Worm (Caenorhabditis elegans) whole organism, L2 larva: ENCODE results near the gene F09E5.11.

Source experiments
- R02D3.7 ChIP-seq: fragments of 150-350 bp; optimal IDR thresholded peaks from 2 replicates; lab custom pipeline; 2014; ENCODE audit warnings: missing biosample characterization, missing genetic modification characterization
- Y55F3AM.14 ChIP-seq: fragments of 200-800 bp; sonication (Bioruptor generic); optimal IDR thresholded peaks from 2 replicates; lab custom pipeline; 2018; ENCODE audit warnings: mild to moderate bottlenecking, missing genetic modification characterization, missing compliant biosample characterization
- alr-1 ChIP-seq: fragments of 150-350 bp; optimal IDR thresholded peaks from 2 replicates; lab custom pipeline; 2014; ENCODE audit warnings: missing biosample characterization, missing genetic modification characterization
- aly-2 ChIP-seq: fragments of 150-350 bp; optimal IDR thresholded peaks from 2 replicates; lab custom pipeline; 2014; ENCODE audit warnings: missing biosample characterization, missing genetic modification characterization
- ama-1 ChIP-seq: fragments of 150-350 bp; optimal IDR thresholded peaks from 2 replicates; lab custom pipeline; 2018; ENCODE audit warnings: inconsistent platforms
- blmp-1 ChIP-seq: sonication (generic microtip); optimal IDR thresholded peaks from 2 replicates; lab custom pipeline; 2017; ENCODE audit warnings: missing genetic modification characterization, mild to moderate bottlenecking, missing compliant biosample characterization, antibody characterized with exemption, moderate library complexity; ENCODE audit not compliant: insufficient read depth
- ceh-16 ChIP-seq: fragments of 150-350 bp; optimal IDR thresholded peaks from 2 replicates; lab custom pipeline; 2014; ENCODE audit warnings: missing biosample characterization, missing genetic modification characterization
- crh-2 ChIP-seq: sonication (generic microtip); optimal IDR thresholded peaks from 2 replicates; lab custom pipeline; 2017; ENCODE audit warnings: missing biosample characterization, missing genetic modification characterization
- egl-27 ChIP-seq: sonication (generic microtip); optimal IDR thresholded peaks from 3 replicates; lab custom pipeline; 2017; ENCODE audit warnings: missing biosample characterization, missing genetic modification reagents, missing genetic modification characterization
- elt-3 ChIP-seq: sonication (generic microtip); optimal IDR thresholded peaks from 2 replicates; lab custom pipeline; 2017; ENCODE audit warnings: missing biosample characterization, missing genetic modification characterization
- lin-11 ChIP-seq: fragments of 150-350 bp; sonication (generic microtip); optimal IDR thresholded peaks from 2 replicates; lab custom pipeline; 2014; ENCODE audit warnings: missing biosample characterization, missing genetic modification characterization, inconsistent platforms, mixed read lengths
- lin-13 ChIP-seq: fragments of 150-350 bp; optimal IDR thresholded peaks from 2 replicates; lab custom pipeline; 2014; ENCODE audit warnings: missing biosample characterization, missing genetic modification reagents, missing genetic modification characterization
- lsy-2 ChIP-seq, 2 experiments: fragments of 150-350 bp in 1 of 2; sonication (generic microtip) in 1 of 2; optimal IDR thresholded peaks; 2 replicates each; lab custom pipeline; 2014 to 2017; ENCODE audit warnings: missing biosample characterization in 2 of 2, missing genetic modification characterization in 2 of 2
- mbf-1 ChIP-seq: sonication (generic microtip); optimal IDR thresholded peaks from 2 replicates; lab custom pipeline; 2017; ENCODE audit warnings: missing biosample characterization, missing genetic modification characterization
- mdl-1 ChIP-seq, 2 experiments: fragments of 150-350 bp in 1 of 2; sonication (generic microtip) in 1 of 2; optimal IDR thresholded peaks; 2 replicates each; lab custom pipeline; 2017; ENCODE audit warnings: missing biosample characterization in 2 of 2, missing genetic modification characterization in 2 of 2
- nhr-11 ChIP-seq: fragments of 150-350 bp; optimal IDR thresholded peaks from 2 replicates; lab custom pipeline; 2014; ENCODE audit warnings: missing biosample characterization, missing genetic modification characterization
- nhr-12 ChIP-seq: fragments of 150-350 bp; optimal IDR thresholded peaks from 2 replicates; lab custom pipeline; 2014; ENCODE audit warnings: missing biosample characterization, missing genetic modification characterization
- nhr-129 ChIP-seq: fragments of 150-350 bp; optimal IDR thresholded peaks from 2 replicates; lab custom pipeline; 2014; ENCODE audit warnings: missing biosample characterization, missing genetic modification characterization
- nhr-21 ChIP-seq: fragments of 150-350 bp; optimal IDR thresholded peaks from 2 replicates; lab custom pipeline; 2014; ENCODE audit warnings: missing biosample characterization, missing genetic modification characterization
- nhr-237 ChIP-seq: fragments of 150-350 bp; optimal IDR thresholded peaks from 2 replicates; lab custom pipeline; 2014; ENCODE audit warnings: missing biosample characterization, missing genetic modification characterization
- nhr-6 ChIP-seq: fragments of 150-350 bp; optimal IDR thresholded peaks from 2 replicates; lab custom pipeline; 2014; ENCODE audit warnings: missing biosample characterization, missing genetic modification characterization
- nhr-77 ChIP-seq: fragments of 150-350 bp; optimal IDR thresholded peaks from 2 replicates; lab custom pipeline; 2014; ENCODE audit warnings: missing biosample characterization, missing genetic modification characterization
- peb-1 ChIP-seq: fragments of 150-350 bp; optimal IDR thresholded peaks from 2 replicates; lab custom pipeline; 2014; ENCODE audit warnings: missing biosample characterization, missing genetic modification characterization
- sma-3 ChIP-seq: sonication (generic microtip); optimal IDR thresholded peaks from 2 replicates; lab custom pipeline; 2016; ENCODE audit warnings: missing genetic modification reagents, missing genetic modification characterization, missing compliant biosample characterization
- sma-9 ChIP-seq, 2 experiments: fragments of 150-350 bp in 1 of 2; sonication (generic microtip) in 1 of 2; optimal IDR thresholded peaks; 2 replicates each; lab custom pipeline; 2014 to 2016; ENCODE audit warnings: missing genetic modification characterization in 2 of 2, mild to moderate bottlenecking in 1 of 2, missing biosample characterization in 1 of 2, missing compliant biosample characterization in 1 of 2, missing genetic modification reagents in 1 of 2, moderate library complexity in 1 of 2
- unc-39 ChIP-seq: fragments of 150-350 bp; optimal IDR thresholded peaks from 2 replicates; lab custom pipeline; 2014; ENCODE audit warnings: missing biosample characterization, missing genetic modification characterization
- unc-55 ChIP-seq: fragments of 150-350 bp; sonication (generic microtip); optimal IDR thresholded peaks from 3 replicates; lab custom pipeline; 2014; ENCODE audit warnings: missing biosample characterization, missing genetic modification reagents, missing genetic modification characterization
- zag-1 ChIP-seq: fragments of 150-350 bp; optimal IDR thresholded peaks from 2 replicates; lab custom pipeline; 2014; ENCODE audit warnings: missing biosample characterization, missing genetic modification characterization
- ztf-1 ChIP-seq: fragments of 200-800 bp; sonication (Bioruptor generic); conservative IDR thresholded peaks from 2 replicates; pipeline ENCODE4 v1.3.6; 2022; ENCODE audit warnings: missing genetic modification characterization, missing compliant biosample characterization
- ztf-11 ChIP-seq: sonication (generic microtip); optimal IDR thresholded peaks from 2 replicates; lab custom pipeline; 2017; ENCODE audit warnings: missing biosample characterization, missing genetic modification characterization
- ztf-4 ChIP-seq: fragments of 150-350 bp; optimal IDR thresholded peaks from 2 replicates; lab custom pipeline; 2014; ENCODE audit warnings: missing biosample characterization, missing genetic modification characterization

Gene F09E5.11

DNA sequence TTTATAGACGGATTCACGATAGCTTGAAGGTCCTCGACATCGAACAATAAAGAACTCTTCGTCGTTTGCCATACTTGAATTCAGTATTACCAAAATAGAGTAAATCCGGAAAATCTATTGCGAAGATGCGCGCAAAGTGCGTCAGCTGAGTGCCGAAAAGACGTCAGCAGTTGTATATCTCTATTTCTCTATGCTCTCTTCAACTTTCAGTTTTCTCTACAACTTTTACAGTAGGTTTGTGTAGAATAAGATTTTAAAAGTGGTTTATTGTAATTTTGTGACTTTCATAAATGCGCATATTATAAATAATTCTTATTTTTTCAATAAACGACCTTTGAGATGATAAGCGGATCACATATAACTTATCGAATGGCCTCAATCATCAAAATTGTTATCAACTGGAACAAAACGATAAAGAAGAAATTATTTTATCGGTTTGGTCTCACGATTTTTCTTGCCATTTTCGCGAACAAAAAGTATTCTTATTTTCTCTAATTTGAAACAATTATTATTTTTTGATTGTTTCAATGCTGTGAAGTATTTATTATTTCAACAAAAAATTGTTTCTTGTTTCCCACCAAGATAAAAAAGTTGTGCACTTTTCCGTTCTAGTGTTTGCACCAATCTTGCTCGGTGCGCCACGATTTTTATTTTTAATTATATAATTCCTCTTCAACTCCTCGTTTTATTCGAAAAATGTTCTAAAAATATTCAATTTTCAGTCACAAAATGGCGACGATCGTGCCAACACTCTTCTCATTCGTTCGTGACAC is 15.5 kb upstream of the F09E5.11 start, which contains the start of the genes agt-2 and F09E5.3 (continued):
- TF ChIP-seq mdl-1 (tag; optimal IDR thresholded peaks at IDR 0.05; lab: Kevin White, UChicago) (peak in 1 of 2 experiments; percentile 54), alr-1 (no peak), zag-1 (peak; percentile 74), unc-39 (no peak), ama-1 (peak; percentile 71), crh-2 (tag; lab: Kevin White, UChicago) (peak; percentile 94), nhr-129 (tag; lab: Kevin White, UChicago) (peak; percentile 90)

DNA sequence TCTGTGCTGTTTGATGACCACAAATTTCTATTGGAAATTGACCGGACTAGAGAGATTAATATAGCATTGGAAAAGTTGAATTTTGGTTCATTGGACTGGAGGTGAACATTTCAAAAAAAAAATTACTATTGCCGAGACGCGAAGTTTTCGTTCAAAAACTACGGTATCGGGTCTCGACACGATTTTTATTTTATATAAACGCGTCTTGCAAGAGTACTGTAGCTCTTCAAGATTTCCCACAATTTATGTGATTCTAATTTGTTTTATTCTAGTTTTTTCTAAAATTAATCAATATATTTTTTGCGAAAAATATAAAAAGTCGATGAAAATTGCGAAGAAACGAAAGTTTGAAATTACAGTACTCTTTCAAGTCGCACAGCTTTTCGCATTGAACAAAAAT is 12.7 kb upstream of the F09E5.11 start, which contains the start of gene F09E5.12:
F09E5.12 (minus strand) TSS at position 101 of the 400 bp plus-strand sequence.
- TF ChIP-seq nhr-77 (tag; lab: Kevin White, UChicago) (no peak), lsy-2 (tag; optimal IDR thresholded peaks at IDR 0.05; lab: Kevin White, UChicago) (no peak), nhr-6 (no peak), egl-27 (tag; lab: Kevin White, UChicago) (no peak), R02D3.7 (tag; lab: Kevin White, UChicago) (no peak), ztf-1 (GFP tag; lab: Robert Waterston, UW) (no peak), Y55F3AM.14 (GFP tag; lab: Kevin White, UChicago) (no peak), peb-1 (no peak), unc-55 (no peak), nhr-237 (tag; lab: Kevin White, UChicago) (no peak), mdl-1 (tag; optimal IDR thresholded peaks at IDR 0.05; lab: Kevin White, UChicago) (no peak), nhr-12 (no peak), nhr-11 (tag; lab: Kevin White, UChicago) (no peak), ztf-11 (tag; lab: Kevin White, UChicago) (no peak), sma-3 (GFP tag; lab: Kevin White, UChicago) (no peak)

DNA sequence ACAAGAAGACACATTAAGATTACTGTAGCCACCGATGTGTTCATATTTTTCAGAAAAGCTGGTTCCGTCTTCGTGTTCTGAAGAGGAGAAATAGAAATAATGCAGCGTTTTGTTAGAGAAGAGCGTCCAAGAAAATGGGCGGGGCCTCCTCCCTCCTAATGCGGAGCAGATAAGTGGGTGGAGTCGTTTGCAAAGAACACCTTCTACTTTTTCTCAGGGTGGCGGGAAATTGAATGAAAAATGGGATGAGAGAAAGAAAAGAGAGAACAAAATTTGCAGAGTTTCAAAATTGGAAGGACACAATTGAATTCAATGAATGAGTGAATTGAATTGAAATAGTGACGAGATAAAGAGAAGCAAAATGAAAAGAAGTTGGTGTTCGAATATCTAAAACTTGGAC is 7.7 kb upstream of the F09E5.11 start, which contains the start of gene F09E5.16:
F09E5.16 (minus strand) TSS at position 101 of the 400 bp plus-strand sequence.
- TF ChIP-seq nhr-237 (tag; lab: Kevin White, UChicago) (no peak), aly-2 (no peak), Y55F3AM.14 (GFP tag; lab: Kevin White, UChicago) (no peak), zag-1 (no peak), R02D3.7 (tag; lab: Kevin White, UChicago) (no peak), nhr-12 (no peak), unc-39 (no peak), mdl-1 (tag; optimal IDR thresholded peaks at IDR 0.05; lab: Kevin White, UChicago) (no peak)

DNA sequence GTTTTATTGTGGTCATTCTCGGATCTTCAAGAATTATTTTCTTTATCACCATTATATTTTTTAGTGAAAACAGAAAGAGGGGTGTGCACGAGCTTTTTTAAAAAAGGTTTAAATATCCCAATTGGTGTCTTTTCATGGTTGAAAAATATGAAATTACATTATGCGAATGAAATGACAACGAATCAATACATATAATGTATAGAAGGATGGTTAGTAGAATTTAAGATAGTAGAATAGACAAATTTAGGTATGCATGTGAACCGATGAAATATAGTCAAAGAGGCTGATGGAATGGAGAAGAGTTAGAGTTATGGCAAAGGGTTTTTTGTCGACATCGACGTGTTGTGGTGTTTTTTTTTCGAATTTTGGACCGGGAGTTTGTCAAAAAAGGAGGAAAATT is 6.5 kb upstream of the F09E5.11 start:
- TF ChIP-seq R02D3.7 (tag; lab: Kevin White, UChicago) (no peak), ceh-16 (tag; lab: Kevin White, UChicago) (no peak), lin-11 (tag; lab: Kevin White, UChicago) (no peak), nhr-6 (no peak), nhr-77 (tag; lab: Kevin White, UChicago) (no peak), Y55F3AM.14 (GFP tag; lab: Kevin White, UChicago) (no peak), zag-1 (no peak), aly-2 (no peak)

DNA sequence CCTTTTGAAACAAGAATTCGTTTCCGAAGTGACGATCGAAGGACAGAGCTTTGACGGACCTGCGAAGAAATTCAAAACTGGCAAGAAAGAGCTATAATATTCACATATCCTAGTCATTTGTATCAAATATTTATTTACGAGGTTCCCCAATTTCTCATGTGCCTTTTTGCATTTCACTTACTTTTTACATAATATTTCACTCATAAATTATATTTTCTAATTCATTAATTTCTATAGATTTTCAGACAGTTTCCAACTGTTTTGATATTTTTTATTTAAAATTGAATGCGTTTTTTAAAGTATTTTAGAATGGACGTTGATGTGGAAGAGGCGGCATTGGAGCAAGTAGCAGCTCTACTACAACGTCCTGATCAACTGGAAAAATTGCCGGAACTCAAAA is 1.3 kb upstream of the F09E5.11 start, which contains the start of gene sec-6:
sec-6 (plus strand) TSS at position 301 of the 400 bp plus-strand sequence.
- TF ChIP-seq nhr-21 (no peak), lin-13 (GFP tag; lab: Kevin White, UChicago) (no peak), lsy-2 (tag; optimal IDR thresholded peaks at IDR 0.05; lab: Kevin White, UChicago) (no peak), ztf-4 (tag; lab: Kevin White, UChicago) (no peak), egl-27 (tag; lab: Kevin White, UChicago) (no peak), sma-9 (GFP tag; optimal IDR thresholded peaks at IDR 0.05; lab: Kevin White, UChicago) (no peak), sma-9 (tag; optimal IDR thresholded peaks at IDR 0.05; lab: Kevin White, UChicago) (no peak), ama-1 (no peak), mbf-1 (tag; lab: Kevin White, UChicago) (no peak), sma-3 (GFP tag; lab: Kevin White, UChicago) (no peak), crh-2 (tag; lab: Kevin White, UChicago) (no peak)

DNA sequence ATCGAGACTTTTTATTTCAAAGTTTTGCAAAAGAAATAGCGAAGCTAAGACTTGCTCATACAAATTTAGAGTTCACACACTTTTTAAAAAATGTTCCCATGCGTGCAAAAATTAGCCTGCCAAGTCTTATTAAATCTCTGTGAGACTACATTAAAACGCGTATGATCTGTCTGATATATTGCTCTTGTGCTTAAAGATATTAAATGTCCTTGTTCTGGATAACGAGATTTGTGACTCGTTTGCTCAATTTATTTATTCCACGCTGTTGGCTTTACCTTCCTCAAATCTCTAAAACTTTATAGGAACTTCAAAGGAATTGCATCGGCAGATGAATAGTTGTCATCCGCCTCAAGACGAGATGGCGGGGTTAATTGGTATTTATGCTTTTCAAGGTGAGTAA is 2.6 kb downstream of the F09E5.11 start, which contains the start of gene srg-69:
srg-69 (plus strand) TSS at position 301 of the 400 bp plus-strand sequence.
- TF ChIP-seq nhr-6 (no peak), elt-3 (no peak), zag-1 (no peak), blmp-1 (tag; lab: Kevin White, UChicago) (no peak), alr-1 (no peak), nhr-77 (tag; lab: Kevin White, UChicago) (no peak), aly-2 (no peak)
